In genomic region chrIV:4024159-4025004, ce11 we compare ENCODE assay signal across 7 worm cellular contexts.
TF ChIP-seq lines count a peak whose summit lies in the region.

No protein-coding gene starts in this region.

TF ChIP-seq in whole organism, L1 larva, 84 proteins besides CTCF, POLR2A, EP300 and RAD21 (continues in another document):
- TF ChIP-seq nhr-71 (tag; optimal IDR thresholded peaks at IDR 0.05; lab: Kevin White, UChicago): peak; percentile 85
- TF ChIP-seq ceh-90 (tag; optimal IDR thresholded peaks at IDR 0.05; lab: Kevin White, UChicago): no peak
- TF ChIP-seq nhr-28 (tag; optimal IDR thresholded peaks at IDR 0.05; lab: Kevin White, UChicago): no peak
- TF ChIP-seq hpl-2 (GFP tag; optimal IDR thresholded peaks at IDR 0.05; lab: Kevin White, UChicago): no peak
- peak; percentile 82 for TF ChIP-seq tbx-2 (tag; optimal IDR thresholded peaks at IDR 0.05; lab: Kevin White, UChicago)
- peak; percentile 29 for TF ChIP-seq lin-39 (tag; optimal IDR thresholded peaks at IDR 0.05; lab: Kevin White, UChicago)
- TF ChIP-seq lin-15B (tag; optimal IDR thresholded peaks at IDR 0.05; lab: Kevin White, UChicago): no peak
- peak; percentile 78 for TF ChIP-seq unc-130 (tag; optimal IDR thresholded peaks at IDR 0.05; lab: Kevin White, UChicago)
- TF ChIP-seq fkh-8 (tag; optimal IDR thresholded peaks at IDR 0.05; lab: Kevin White, UChicago): peak; percentile 91
- no peak for TF ChIP-seq zip-4 (GFP tag; optimal IDR thresholded peaks at IDR 0.05; lab: Kevin White, UChicago)
- TF ChIP-seq egl-27 (tag; optimal IDR thresholded peaks at IDR 0.05; lab: Kevin White, UChicago): no peak
- TF ChIP-seq alr-1 (tag; optimal IDR thresholded peaks at IDR 0.05; lab: Kevin White, UChicago; ENCODE audit: borderline replicate concordance): no peak
- TF ChIP-seq unc-30 (tag; optimal IDR thresholded peaks at IDR 0.05; lab: Kevin White, UChicago): no peak

TF ChIP-seq in whole organism, L2 larva, 48 proteins besides CTCF, POLR2A, EP300 and RAD21 (continues in another document):
- peak; percentile 56 for TF ChIP-seq sma-3 (GFP tag; optimal IDR thresholded peaks at IDR 0.05; lab: Kevin White, UChicago)
- peak; percentile 27 for TF ChIP-seq nhr-10 (tag; optimal IDR thresholded peaks at IDR 0.05; lab: Kevin White, UChicago)
- TF ChIP-seq blmp-1 (tag; optimal IDR thresholded peaks at IDR 0.05; lab: Kevin White, UChicago; ENCODE audit: insufficient read depth): peak; percentile 32
- peak; percentile 68 for TF ChIP-seq gmeb-1 (tag; optimal IDR thresholded peaks at IDR 0.05; lab: Kevin White, UChicago)
- TF ChIP-seq fos-1 (tag; optimal IDR thresholded peaks at IDR 0.05; lab: Kevin White, UChicago): no peak
- peak; percentile 51 for TF ChIP-seq egl-27 (tag; optimal IDR thresholded peaks at IDR 0.05; lab: Kevin White, UChicago)
- no peak for TF ChIP-seq peb-1 (tag; optimal IDR thresholded peaks at IDR 0.05; lab: Kevin White, UChicago)
- no peak for TF ChIP-seq unc-62 (GFP tag; optimal IDR thresholded peaks at IDR 0.05; lab: Kevin White, UChicago)
- peak; percentile 27 for TF ChIP-seq lin-13 (GFP tag; optimal IDR thresholded peaks at IDR 0.05; lab: Kevin White, UChicago)
- no peak for TF ChIP-seq lin-11 (tag; optimal IDR thresholded peaks at IDR 0.05; lab: Kevin White, UChicago)
- TF ChIP-seq mdl-1 (tag; optimal IDR thresholded peaks at IDR 0.05; lab: Kevin White, UChicago): peak; percentile 3 to 41
- TF ChIP-seq C34F6.9 (tag; optimal IDR thresholded peaks at IDR 0.05; lab: Kevin White, UChicago): peak; percentile 41
- TF ChIP-seq ama-1 (optimal IDR thresholded peaks at IDR 0.05; lab: Kevin White, UChicago): no peak

TF ChIP-seq in whole organism, L3 larva, 47 proteins besides CTCF, POLR2A, EP300 and RAD21 (continues in another document):
- TF ChIP-seq eor-1 (tag; optimal IDR thresholded peaks at IDR 0.05; lab: Kevin White, UChicago): no peak
- peak; percentile 47 for TF ChIP-seq nhr-23 (tag; optimal IDR thresholded peaks at IDR 0.05; lab: Kevin White, UChicago)
- peak in 1 of 3 experiments; percentile 56 for TF ChIP-seq elt-3 (tag; optimal IDR thresholded peaks at IDR 0.05; lab: Kevin White, UChicago)
- peak; percentile 17 for TF ChIP-seq nhr-43 (tag; optimal IDR thresholded peaks at IDR 0.05; lab: Kevin White, UChicago; ENCODE audit: poor library complexity, severe bottlenecking)
- TF ChIP-seq pha-4 (tag; optimal IDR thresholded peaks at IDR 0.05; lab: Kevin White, UChicago): peak; percentile 99
- no peak for TF ChIP-seq ZK546.5 (tag; optimal IDR thresholded peaks at IDR 0.05; lab: Kevin White, UChicago)
- TF ChIP-seq elt-2 (tag; optimal IDR thresholded peaks at IDR 0.05; lab: Kevin White, UChicago): peak; percentile 88
- TF ChIP-seq jun-1 (tag; optimal IDR thresholded peaks at IDR 0.05; lab: Kevin White, UChicago): peak; percentile 89
- peak; percentile 82 for TF ChIP-seq nfya-1 (tag; optimal IDR thresholded peaks at IDR 0.05; lab: Kevin White, UChicago; ENCODE audit: insufficient read depth)
- no peak for TF ChIP-seq nhr-77 (tag; optimal IDR thresholded peaks at IDR 0.05; lab: Kevin White, UChicago)
- TF ChIP-seq lsy-12 (tag; optimal IDR thresholded peaks at IDR 0.05; lab: Kevin White, UChicago): peak; percentile 63
- no peak for TF ChIP-seq ceh-82 (tag; optimal IDR thresholded peaks at IDR 0.05; lab: Kevin White, UChicago)
- TF ChIP-seq nhr-67 (tag; optimal IDR thresholded peaks at IDR 0.05; lab: Kevin White, UChicago): no peak

TF ChIP-seq in whole organism, L4 larva, 104 proteins besides CTCF, POLR2A, EP300 and RAD21 (continues in another document):
- no peak for TF ChIP-seq Y5F2A.4 (GFP tag; optimal IDR thresholded peaks at IDR 0.05; lab: Kevin White, UChicago)
- peak; percentile 79 for TF ChIP-seq pha-4 (GFP tag; IDR thresholded peaks at IDR 0.05; lab: Robert Waterston, UW)
- TF ChIP-seq pha-4 (tag; optimal IDR thresholded peaks at IDR 0.05; lab: Kevin White, UChicago): no peak
- TF ChIP-seq skn-1 (tag; optimal IDR thresholded peaks at IDR 0.05; lab: Kevin White, UChicago): no peak
- no peak for TF ChIP-seq nhr-42 (GFP tag; IDR thresholded peaks at IDR 0.05; lab: Robert Waterston, UW)
- peak; percentile 68 for TF ChIP-seq nhr-48 (tag; optimal IDR thresholded peaks at IDR 0.05; lab: Kevin White, UChicago)
- TF ChIP-seq mdt-29 (GFP tag; IDR thresholded peaks at IDR 0.05; lab: Robert Waterston, UW): no peak
- no peak for TF ChIP-seq ZK337.2 (GFP tag; IDR thresholded peaks at IDR 0.05; lab: Robert Waterston, UW)
- TF ChIP-seq ZK546.5 (tag; optimal IDR thresholded peaks at IDR 0.05; lab: Kevin White, UChicago): no peak
- TF ChIP-seq unc-39 (tag; optimal IDR thresholded peaks at IDR 0.05; lab: Kevin White, UChicago): no peak
- TF ChIP-seq unc-130 (GFP tag; optimal IDR thresholded peaks at IDR 0.05; lab: Kevin White, UChicago): no peak
- no peak for TF ChIP-seq madf-5 (GFP tag; IDR thresholded peaks at IDR 0.05; lab: Robert Waterston, UW)
- no peak for TF ChIP-seq spr-3 (GFP tag; optimal IDR thresholded peaks at IDR 0.05; lab: Kevin White, UChicago)
- peak; percentile 86 for TF ChIP-seq tra-1 (GFP tag; IDR thresholded peaks at IDR 0.05; lab: Robert Waterston, UW)
- no peak for TF ChIP-seq sdz-12 (GFP tag; optimal IDR thresholded peaks at IDR 0.05; lab: Kevin White, UChicago)

TF ChIP-seq in whole organism, late embryonic, 69 proteins besides CTCF, POLR2A, EP300 and RAD21 (continues in another document):
- TF ChIP-seq elt-4 (tag; optimal IDR thresholded peaks at IDR 0.05; lab: Kevin White, UChicago): no peak
- peak; percentile 11 for TF ChIP-seq C38D4.7 (GFP tag; optimal IDR thresholded peaks at IDR 0.05; lab: Kevin White, UChicago)
- peak; percentile 22 for TF ChIP-seq ceh-18 (tag; optimal IDR thresholded peaks at IDR 0.05; lab: Kevin White, UChicago)
- no peak for TF ChIP-seq pat-9 (tag; optimal IDR thresholded peaks at IDR 0.05; lab: Kevin White, UChicago)
- TF ChIP-seq nfya-1 (tag; optimal IDR thresholded peaks at IDR 0.05; lab: Kevin White, UChicago): peak; percentile 48
- no peak for TF ChIP-seq ceh-30 (tag; optimal IDR thresholded peaks at IDR 0.05; lab: Kevin White, UChicago)
- no peak for TF ChIP-seq ahr-1 (tag; optimal IDR thresholded peaks at IDR 0.05; lab: Kevin White, UChicago)
- no peak for TF ChIP-seq sox-2 (GFP tag; IDR thresholded peaks at IDR 0.05; lab: Robert Waterston, UW)
- TF ChIP-seq unc-42 (tag; optimal IDR thresholded peaks at IDR 0.05; lab: Kevin White, UChicago): peak; percentile 30
- no peak for TF ChIP-seq ama-1 (optimal IDR thresholded peaks at IDR 0.05; lab: Kevin White, UChicago)
- no peak for TF ChIP-seq ceh-48 (tag; optimal IDR thresholded peaks at IDR 0.05; lab: Kevin White, UChicago)
- TF ChIP-seq tbx-2 (tag; optimal IDR thresholded peaks at IDR 0.05; lab: Kevin White, UChicago): peak; percentile 31
- TF ChIP-seq ceh-19 (GFP tag; optimal IDR thresholded peaks at IDR 0.05; lab: Kevin White, UChicago): no peak
- no peak for TF ChIP-seq ztf-16 (tag; optimal IDR thresholded peaks at IDR 0.05; lab: Kevin White, UChicago)
- TF ChIP-seq ceh-9 (tag; optimal IDR thresholded peaks at IDR 0.05; lab: Kevin White, UChicago): no peak
- TF ChIP-seq ceh-34 (tag; optimal IDR thresholded peaks at IDR 0.05; lab: Kevin White, UChicago): peak; percentile 7

TF ChIP-seq in whole organism, mixed stage, embryonic, 35 proteins besides CTCF, POLR2A, EP300 and RAD21:
- TF ChIP-seq pha-4 (tag; optimal IDR thresholded peaks at IDR 0.05; lab: Kevin White, UChicago): peak; percentile 34
- peak; percentile 8 for TF ChIP-seq hlh-1 (tag; optimal IDR thresholded peaks at IDR 0.05; lab: Kevin White, UChicago)
- TF ChIP-seq zip-8 (tag; optimal IDR thresholded peaks at IDR 0.05; lab: Kevin White, UChicago): peak; percentile 55
- peak; percentile 33 for TF ChIP-seq nhr-237 (tag; optimal IDR thresholded peaks at IDR 0.05; lab: Kevin White, UChicago)
- no peak for TF ChIP-seq nhr-12 (tag; optimal IDR thresholded peaks at IDR 0.05; lab: Kevin White, UChicago)

TF ChIP-seq in whole organism, young adult, 124 proteins besides CTCF, POLR2A, EP300 and RAD21 (continues in another document):
- TF ChIP-seq D2030.7 (GFP tag; IDR thresholded peaks at IDR 0.05; lab: Robert Waterston, UW): no peak
- TF ChIP-seq mxl-1 (tag; optimal IDR thresholded peaks at IDR 0.05; lab: Kevin White, UChicago): no peak
- TF ChIP-seq hmg-20 (GFP tag; IDR thresholded peaks at IDR 0.05; lab: Robert Waterston, UW): no peak
- 0 out of 2 replicates have a peak, but pooled peaks have one; percentile 31 for TF ChIP-seq rcor-1 (GFP tag; IDR thresholded peaks at IDR 0.05; lab: Robert Waterston, UW)
- TF ChIP-seq lsl-1 (GFP tag; optimal IDR thresholded peaks at IDR 0.05; lab: Kevin White, UChicago): no peak
- TF ChIP-seq madf-10 (tag; optimal IDR thresholded peaks at IDR 0.05; lab: Kevin White, UChicago): no peak
- TF ChIP-seq F39B2.1 (GFP tag; IDR thresholded peaks at IDR 0.05; lab: Robert Waterston, UW): no peak
- no peak for TF ChIP-seq mel-28 (tag; optimal IDR thresholded peaks at IDR 0.05; lab: Kevin White, UChicago; ENCODE audit: borderline replicate concordance)
- no peak for TF ChIP-seq hrde-1 (tag; optimal IDR thresholded peaks at IDR 0.05; lab: Kevin White, UChicago; ENCODE audit: borderline replicate concordance)
- TF ChIP-seq cebp-2 (GFP tag; IDR thresholded peaks at IDR 0.05; lab: Robert Waterston, UW): no peak
- peak; percentile 64 for TF ChIP-seq dox-1 (GFP tag; IDR thresholded peaks at IDR 0.05; lab: Robert Waterston, UW)
- TF ChIP-seq nhr-80 (tag; optimal IDR thresholded peaks at IDR 0.05; lab: Kevin White, UChicago): peak; percentile 77
- TF ChIP-seq lin-35 (GFP tag; optimal IDR thresholded peaks at IDR 0.05; lab: Kevin White, UChicago): no peak
- TF ChIP-seq F57A8.1 (GFP tag; optimal IDR thresholded peaks at IDR 0.05; lab: Kevin White, UChicago): no peak
- peak; percentile 40 for TF ChIP-seq tbp1 (GFP tag; optimal IDR thresholded peaks at IDR 0.05; lab: Kevin White, UChicago)
- TF ChIP-seq hlh-12 (tag; optimal IDR thresholded peaks at IDR 0.05; lab: Kevin White, UChicago): no peak
- no peak for TF ChIP-seq dpff-1 (tag; optimal IDR thresholded peaks at IDR 0.05; lab: Kevin White, UChicago)
- TF ChIP-seq B0019.2 (GFP tag; conservative IDR thresholded peaks at IDR 0.05; lab: Robert Waterston, UW): no peak
- TF ChIP-seq ekl-4 (GFP tag; IDR thresholded peaks at IDR 0.05; lab: Robert Waterston, UW): 0 out of 2 replicates have a peak, but pooled peaks have one; percentile 41
- TF ChIP-seq pha-4 (tag; optimal IDR thresholded peaks at IDR 0.05; lab: Kevin White, UChicago): peak; percentile 46
- TF ChIP-seq ets-4 (GFP tag; optimal IDR thresholded peaks at IDR 0.05; lab: Kevin White, UChicago): no peak
- peak; percentile 61 for TF ChIP-seq chd-7 (tag; optimal IDR thresholded peaks at IDR 0.05; lab: Kevin White, UChicago)
- no peak for TF ChIP-seq ceh-91 (GFP tag; IDR thresholded peaks at IDR 0.05; lab: Robert Waterston, UW)
- TF ChIP-seq bed-1 (GFP tag; IDR thresholded peaks at IDR 0.05; lab: Robert Waterston, UW): no peak
- no peak for TF ChIP-seq madf-3 (GFP tag; IDR thresholded peaks at IDR 0.05; lab: Robert Waterston, UW)
- TF ChIP-seq ceh-100 (GFP tag; IDR thresholded peaks at IDR 0.05; lab: Robert Waterston, UW): no peak
- no peak for TF ChIP-seq fkh-3 (tag; optimal IDR thresholded peaks at IDR 0.05; lab: Kevin White, UChicago)
- no peak for TF ChIP-seq attf-6 (GFP tag; IDR thresholded peaks at IDR 0.05; lab: Robert Waterston, UW)
